Worm (Caenorhabditis elegans): ENCODE results near the gene C14C11.4.
"Not testable (repeated sequence)": the region's sequence is repeated elsewhere in the genome, so short reads cannot be mapped to it uniquely, and the experiment has no call there.

The C14C11.4 gene

DNA sequence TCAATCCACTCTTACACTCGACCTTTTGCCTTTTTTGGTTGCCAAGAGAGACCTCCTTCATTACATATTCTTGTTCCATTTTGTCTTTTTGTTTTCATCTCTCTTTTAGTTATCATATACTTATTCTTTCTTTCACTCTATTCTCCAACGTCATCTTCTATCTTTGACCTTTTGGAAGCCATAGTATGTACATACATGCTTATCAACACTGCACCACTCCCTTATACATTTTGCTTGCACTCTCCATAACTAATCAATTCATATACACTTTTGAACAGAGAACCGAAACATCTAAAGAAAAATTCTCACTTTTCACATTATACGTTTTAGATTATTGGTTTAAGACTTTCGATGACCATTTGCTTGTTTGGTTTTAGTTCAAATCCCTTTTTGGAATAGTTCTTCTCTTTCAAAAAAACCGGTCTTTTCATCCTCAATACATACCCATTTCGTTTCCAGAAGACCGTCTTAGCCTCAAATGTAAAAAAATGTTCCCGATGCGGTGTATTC is 6.6 kb downstream of the C14C11.4 start, which contains the start of gene hex-2:
hex-2 (plus strand) TSS at position 460 of the 510 bp plus-strand sequence.
- TF ChIP-seq hmbx-1 (tag; optimal IDR thresholded peaks at IDR 0.05) (no peak), hmg-4 (GFP tag; optimal IDR thresholded peaks at IDR 0.05) (no peak), scrt-1 (GFP tag; IDR thresholded peaks at IDR 0.05) (no peak), hnd-1 (tag; optimal IDR thresholded peaks at IDR 0.05) (no peak), ceh-36 (tag; optimal IDR thresholded peaks at IDR 0.05) (no peak), tbx-37 (GFP tag; conservative IDR thresholded peaks at IDR 0.05) (no peak), B0310.2 (tag; optimal IDR thresholded peaks at IDR 0.05) (no peak), pes-1 (GFP tag; IDR thresholded peaks at IDR 0.05) (no peak), F13C5.2 (tag; optimal IDR thresholded peaks at IDR 0.05) (no peak), tra-4 (tag; optimal IDR thresholded peaks at IDR 0.05) (no peak), ama-1 (optimal IDR thresholded peaks at IDR 0.05) (no peak)

DNA sequence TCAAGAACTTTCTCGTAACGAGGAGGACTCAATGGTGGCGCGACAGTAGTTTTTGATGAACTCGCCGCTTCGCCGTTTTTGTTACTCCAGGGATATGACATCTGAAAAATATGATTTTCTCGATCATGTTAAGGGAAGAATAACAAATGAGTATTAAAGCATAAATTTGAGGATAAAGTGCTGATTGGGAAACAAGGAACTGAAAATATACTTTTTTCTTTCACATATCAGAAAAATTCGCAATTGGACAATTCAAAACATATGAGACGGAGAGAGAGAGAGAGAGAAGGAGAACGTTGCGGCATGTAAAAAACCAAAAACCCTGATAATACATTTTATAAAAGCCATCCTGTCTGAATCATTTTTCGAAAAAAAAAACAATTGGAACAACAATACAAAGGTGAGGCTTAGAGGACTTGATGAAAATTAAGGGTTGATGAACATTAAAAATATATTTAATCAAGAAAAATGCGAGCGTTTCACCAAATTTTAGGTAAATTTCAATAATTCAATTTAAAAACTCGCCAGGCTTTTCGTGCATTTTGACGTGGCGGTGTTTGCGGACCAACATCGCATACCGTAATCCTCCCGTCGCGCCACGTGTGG is 13.3 kb downstream of the C14C11.4 start, which contains the start of the genes mut-14 and C14C11.2:
mut-14 (minus strand) TSS at position 101 of the 606 bp plus-strand sequence.
C14C11.2 (plus strand) TSS at position 556 of the 606 bp plus-strand sequence.
- TF ChIP-seq sea-1 (GFP tag; conservative IDR thresholded peaks at IDR 0.05), result no peak
- TF ChIP-seq tbx-11 (GFP tag; IDR thresholded peaks at IDR 0.05), result no peak
- no peak for TF ChIP-seq flt-1 (GFP tag; IDR thresholded peaks at IDR 0.05)
- no peak for TF ChIP-seq ets-7 (tag; optimal IDR thresholded peaks at IDR 0.05)
- no peak for TF ChIP-seq tra-4 (tag; optimal IDR thresholded peaks at IDR 0.05)
- TF ChIP-seq B0310.2 (tag; optimal IDR thresholded peaks at IDR 0.05), result no peak
- TF ChIP-seq hmg-4 (GFP tag; optimal IDR thresholded peaks at IDR 0.05), result no peak
- no peak for TF ChIP-seq hnd-1 (tag; optimal IDR thresholded peaks at IDR 0.05)
- TF ChIP-seq ceh-13 (GFP tag; optimal IDR thresholded peaks at IDR 0.05), result no peak
- no peak for TF ChIP-seq ceh-36 (tag; optimal IDR thresholded peaks at IDR 0.05)
- no peak for TF ChIP-seq pes-1 (GFP tag; IDR thresholded peaks at IDR 0.05)
- no peak for TF ChIP-seq scrt-1 (GFP tag; IDR thresholded peaks at IDR 0.05)
- TF ChIP-seq F13C5.2 (tag; optimal IDR thresholded peaks at IDR 0.05), result no peak
- TF ChIP-seq tbx-37 (GFP tag; conservative IDR thresholded peaks at IDR 0.05), result no peak
- no peak for TF ChIP-seq hmbx-1 (tag; optimal IDR thresholded peaks at IDR 0.05)
- TF ChIP-seq aly-1 (tag; optimal IDR thresholded peaks at IDR 0.05), result no peak
- TF ChIP-seq ama-1 (optimal IDR thresholded peaks at IDR 0.05), result no peak

DNA sequence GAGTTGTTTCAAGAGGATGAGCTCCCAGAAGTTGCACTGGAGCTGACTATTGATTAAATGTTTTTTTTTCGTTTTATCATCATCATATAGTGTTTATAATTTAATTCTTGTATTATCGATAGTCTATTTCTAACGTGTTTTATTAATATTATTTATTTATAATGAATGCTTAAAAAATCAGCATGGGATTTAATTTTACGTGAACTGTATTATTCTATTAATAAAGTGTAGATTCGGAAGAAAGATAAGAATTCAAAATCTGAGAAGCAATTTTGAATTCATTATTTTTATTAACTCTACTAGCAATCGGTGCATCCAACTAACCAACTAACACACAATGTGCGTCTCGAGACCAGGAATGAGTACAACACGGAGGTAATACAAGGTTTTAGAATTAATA is 15.9 kb downstream of the C14C11.4 start, which contains the start of gene C14C11.1:
C14C11.1 (plus strand) TSS at position 301 of the 400 bp plus-strand sequence.
- TF ChIP-seq tbx-11 (GFP tag; IDR thresholded peaks at IDR 0.05); flt-1 (GFP tag; IDR thresholded peaks at IDR 0.05); F13C5.2 (tag; optimal IDR thresholded peaks at IDR 0.05): not testable (repeated sequence)

DNA sequence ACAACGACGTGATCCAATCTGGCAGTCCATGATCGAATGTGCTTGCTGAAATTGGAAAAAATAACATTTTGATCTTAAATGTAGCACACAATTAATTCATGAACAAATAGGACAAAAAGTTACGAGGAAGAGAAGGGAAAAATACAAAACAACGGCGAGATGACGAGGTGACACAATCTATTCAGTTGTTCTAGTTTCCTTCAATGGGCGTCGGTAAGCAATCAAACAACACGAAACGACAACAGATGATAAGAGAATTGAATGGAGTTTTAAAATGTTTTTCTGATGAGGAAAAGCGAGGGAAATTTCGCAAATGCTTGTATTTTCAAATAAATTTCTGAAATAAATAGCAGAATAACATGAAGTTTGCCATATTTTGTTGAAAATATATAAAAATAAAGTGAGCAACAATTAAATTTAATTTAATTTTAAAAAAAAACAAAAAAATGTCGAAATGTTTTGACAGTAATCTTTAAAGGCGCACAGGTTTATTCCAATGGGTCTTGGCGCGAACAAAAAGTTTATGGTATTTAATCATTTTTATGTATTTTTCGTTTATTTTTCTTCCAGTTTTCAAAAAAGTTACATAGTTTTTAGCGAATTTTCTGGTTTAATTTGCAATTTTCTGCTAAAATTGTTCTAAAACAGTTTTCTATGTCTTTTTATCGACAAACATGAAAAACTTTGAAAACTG is 18.8 kb downstream of the C14C11.4 start, which contains the start of gene C14C11.7:
C14C11.7 (minus strand) TSS at position 51 of the 694 bp plus-strand sequence.
- TF ChIP-seq scrt-1 (GFP tag; IDR thresholded peaks at IDR 0.05) (no peak), hmbx-1 (tag; optimal IDR thresholded peaks at IDR 0.05) (no peak), tbx-37 (GFP tag; conservative IDR thresholded peaks at IDR 0.05) (no peak), F13C5.2 (tag; optimal IDR thresholded peaks at IDR 0.05) (no peak), B0310.2 (tag; optimal IDR thresholded peaks at IDR 0.05) (no peak), pes-1 (GFP tag; IDR thresholded peaks at IDR 0.05) (no peak)

DNA sequence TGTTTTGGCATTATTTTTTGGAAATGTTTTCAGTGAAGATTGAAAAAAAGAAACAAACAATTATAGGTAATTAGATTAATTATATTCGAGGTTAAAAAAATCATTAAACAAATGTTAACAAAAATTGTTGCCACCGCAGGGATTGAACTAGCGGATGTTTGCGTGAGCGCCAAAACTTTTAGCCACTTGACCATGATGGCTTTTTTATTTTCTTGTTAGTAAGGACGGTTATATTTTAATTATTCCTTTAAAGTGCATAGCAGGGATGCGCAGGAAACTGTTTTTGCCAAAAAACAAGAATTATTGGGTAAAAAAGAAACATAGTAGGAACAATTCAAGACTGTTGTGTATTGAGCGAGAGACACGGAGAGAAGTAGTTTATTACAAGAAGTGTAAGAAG is 19.9 kb downstream of the C14C11.4 start:
- TF ChIP-seq hnd-1 (tag; optimal IDR thresholded peaks at IDR 0.05) (no peak), aly-1 (tag; optimal IDR thresholded peaks at IDR 0.05) (no peak), ets-7 (tag; optimal IDR thresholded peaks at IDR 0.05) (no peak), pes-1 (GFP tag; IDR thresholded peaks at IDR 0.05) (peak; percentile 29; the same call in 1 of the 2 replicates)

DNA sequence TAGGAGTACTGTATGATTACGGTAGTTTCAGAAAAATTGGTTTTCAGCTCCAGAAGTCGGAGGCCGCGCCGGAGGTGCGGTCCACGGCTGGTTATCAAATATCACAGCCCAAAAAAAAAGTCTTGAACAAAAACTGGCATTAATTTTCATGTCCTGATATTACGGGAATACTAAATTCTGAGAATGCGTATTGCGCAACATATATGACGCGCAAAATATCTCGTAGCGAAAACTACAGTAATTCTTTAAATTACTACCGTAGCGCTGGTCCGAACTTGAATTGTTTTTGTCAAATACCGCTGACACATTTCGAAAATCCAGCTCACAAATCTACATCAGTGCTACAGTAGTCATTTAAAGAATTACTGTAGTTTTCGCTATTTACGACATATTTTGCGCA is 21.6 kb downstream of the C14C11.4 start:
- TF ChIP-seq tbx-11 (GFP tag; IDR thresholded peaks at IDR 0.05) (no peak), hnd-1 (tag; optimal IDR thresholded peaks at IDR 0.05) (no peak), ama-1 (optimal IDR thresholded peaks at IDR 0.05) (no peak), pes-1 (GFP tag; IDR thresholded peaks at IDR 0.05) (no peak), ceh-13 (GFP tag; optimal IDR thresholded peaks at IDR 0.05) (no peak), hmbx-1 (tag; optimal IDR thresholded peaks at IDR 0.05) (no peak), aly-1 (tag; optimal IDR thresholded peaks at IDR 0.05) (no peak), flt-1 (GFP tag; IDR thresholded peaks at IDR 0.05) (no peak), sea-1 (GFP tag; conservative IDR thresholded peaks at IDR 0.05) (no peak), scrt-1 (GFP tag; IDR thresholded peaks at IDR 0.05) (no peak), F13C5.2 (tag; optimal IDR thresholded peaks at IDR 0.05) (no peak), ets-7 (tag; optimal IDR thresholded peaks at IDR 0.05) (no peak), tbx-37 (GFP tag; conservative IDR thresholded peaks at IDR 0.05) (no peak), ceh-36 (tag; optimal IDR thresholded peaks at IDR 0.05) (no peak), tra-4 (tag; optimal IDR thresholded peaks at IDR 0.05) (no peak), B0310.2 (tag; optimal IDR thresholded peaks at IDR 0.05) (no peak), hmg-4 (GFP tag; optimal IDR thresholded peaks at IDR 0.05) (no peak)

DNA sequence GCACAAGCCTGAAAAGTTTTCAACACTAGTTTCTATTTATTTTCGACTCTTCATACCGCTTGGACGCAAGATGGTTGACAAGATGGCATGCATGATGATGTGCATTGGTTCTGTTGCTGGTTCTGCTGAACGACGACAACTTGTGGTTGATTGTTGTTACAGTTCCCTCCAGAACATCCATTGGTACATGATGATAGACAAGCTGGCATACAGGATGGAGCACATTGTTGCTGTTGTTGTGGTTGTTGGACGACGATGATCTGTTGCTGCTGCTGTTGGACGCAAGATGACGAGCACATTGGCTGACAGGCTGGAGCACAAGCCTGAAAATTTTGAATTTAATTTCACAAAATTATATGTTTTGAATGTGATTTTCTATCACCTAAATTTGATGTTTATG is 24.9 kb downstream of the C14C11.4 start:
- TF ChIP-seq aly-1 (tag; optimal IDR thresholded peaks at IDR 0.05) (no peak), ama-1 (optimal IDR thresholded peaks at IDR 0.05) (no peak), F13C5.2 (tag; optimal IDR thresholded peaks at IDR 0.05) (no peak), sea-1 (GFP tag; conservative IDR thresholded peaks at IDR 0.05) (no peak), hmg-4 (GFP tag; optimal IDR thresholded peaks at IDR 0.05) (no peak), hnd-1 (tag; optimal IDR thresholded peaks at IDR 0.05) (no peak), pes-1 (GFP tag; IDR thresholded peaks at IDR 0.05) (no peak), hmbx-1 (tag; optimal IDR thresholded peaks at IDR 0.05) (no peak), tbx-37 (GFP tag; conservative IDR thresholded peaks at IDR 0.05) (no peak), B0310.2 (tag; optimal IDR thresholded peaks at IDR 0.05) (no peak), tra-4 (tag; optimal IDR thresholded peaks at IDR 0.05) (no peak), tbx-11 (GFP tag; IDR thresholded peaks at IDR 0.05) (no peak), ets-7 (tag; optimal IDR thresholded peaks at IDR 0.05) (no peak), flt-1 (GFP tag; IDR thresholded peaks at IDR 0.05) (no peak), ceh-36 (tag; optimal IDR thresholded peaks at IDR 0.05) (no peak), ceh-13 (GFP tag; optimal IDR thresholded peaks at IDR 0.05) (no peak)
